Fruit fly (Drosophila melanogaster) whole organism, embryonic: Measurements from ENCODE around the gene Pig1.

Source experiments
- Ada2b ChIP-seq: fragments of 200-800 bp; sonication (Bioruptor generic); IDR thresholded peaks from 2 replicates; pipeline ENCODE4 v1.3.6; 2022; ENCODE audit warnings: missing biosample characterization, missing genetic modification characterization
- Awh ChIP-seq: fragments of 200-800 bp; sonication (Bioruptor generic); IDR thresholded peaks from 2 replicates; pipeline ENCODE4, ENCODE4 v1.3.6; 2022; ENCODE audit warnings: missing biosample characterization, missing genetic modification characterization
- C15 ChIP-seq: fragments of 200-800 bp; sonication (Bioruptor generic); IDR thresholded peaks from 3 replicates; pipeline ENCODE4 v1.3.6; 2022; ENCODE audit warnings: missing biosample characterization, missing genetic modification characterization
- CG1024 ChIP-seq: fragments of 200-800 bp; sonication (Bioruptor generic); IDR thresholded peaks from 2 replicates; pipeline ENCODE4 v1.3.6; 2022; ENCODE audit warnings: missing biosample characterization, missing genetic modification characterization
- CG10274 ChIP-seq: fragments of 200-800 bp; sonication (Bioruptor generic); optimal IDR thresholded peaks from 3 replicates; lab custom pipeline; 2017; ENCODE audit warnings: missing biosample characterization, mild to moderate bottlenecking, missing genetic modification characterization
- CG10565 ChIP-seq: fragments of 200-800 bp; sonication (Bioruptor generic); optimal IDR thresholded peaks from 3 replicates; lab custom pipeline; 2016; ENCODE audit warnings: missing biosample characterization, mild to moderate bottlenecking, missing genetic modification characterization
- CG11696 ChIP-seq: fragments of 200-800 bp; sonication (Bioruptor generic); IDR thresholded peaks from 2 replicates; pipeline ENCODE4 v1.3.6; 2022; ENCODE audit warnings: missing biosample characterization, missing genetic modification characterization
- CG12071 ChIP-seq: fragments of 200-800 bp; sonication (Bioruptor generic); optimal IDR thresholded peaks from 3 replicates; lab custom pipeline; 2018; ENCODE audit warnings: missing biosample characterization, mild to moderate bottlenecking, missing genetic modification characterization
- CG12236 ChIP-seq: fragments of 200-800 bp; sonication (Bioruptor generic); optimal IDR thresholded peaks from 2 replicates; lab custom pipeline; 2016; ENCODE audit warnings: missing biosample characterization, missing genetic modification characterization
- CG13894 ChIP-seq: fragments of 200-800 bp; sonication (Bioruptor generic); optimal IDR thresholded peaks from 3 replicates; lab custom pipeline; 2018; ENCODE audit warnings: missing biosample characterization, mild to moderate bottlenecking, missing genetic modification characterization, moderate library complexity
- CG14710 ChIP-seq: fragments of 200-800 bp; sonication (Bioruptor generic); optimal IDR thresholded peaks from 3 replicates; lab custom pipeline; 2019; ENCODE audit warnings: missing biosample characterization, mild to moderate bottlenecking, missing genetic modification characterization, moderate library complexity
- CG15011 ChIP-seq: fragments of 200-800 bp; sonication (Bioruptor generic); optimal IDR thresholded peaks from 3 replicates; lab custom pipeline; 2018; ENCODE audit warnings: missing biosample characterization, mild to moderate bottlenecking, missing genetic modification characterization
- CG1602 ChIP-seq: fragments of 200-800 bp; sonication (Bioruptor generic); optimal IDR thresholded peaks from 3 replicates; lab custom pipeline; 2016; ENCODE audit warnings: missing biosample characterization, missing genetic modification characterization
- CG1603 ChIP-seq: fragments of 200-800 bp; sonication (Bioruptor generic); optimal IDR thresholded peaks from 2 replicates; lab custom pipeline; 2019; ENCODE audit warnings: missing biosample characterization, mild to moderate bottlenecking, missing genetic modification characterization, moderate library complexity
- CG16779 ChIP-seq: fragments of 200-800 bp; sonication (Bioruptor generic); IDR thresholded peaks from 2 replicates; pipeline ENCODE4 v1.3.6; 2022; ENCODE audit warnings: missing biosample characterization, missing genetic modification characterization
- CG16813 ChIP-seq: fragments of 200-800 bp; sonication (Bioruptor generic); IDR thresholded peaks from 3 replicates; pipeline ENCODE4 v1.3.6; 2022; ENCODE audit warnings: missing biosample characterization, missing genetic modification characterization; ENCODE audit not compliant: partially characterized antibody
- CG17385 ChIP-seq: fragments of 200-800 bp; sonication (Bioruptor generic); optimal IDR thresholded peaks from 3 replicates; lab custom pipeline; 2018; ENCODE audit warnings: missing biosample characterization, mild to moderate bottlenecking, missing genetic modification characterization
- CG17612 ChIP-seq: fragments of 200-800 bp; sonication (Bioruptor generic); IDR thresholded peaks from 2 replicates; pipeline ENCODE4 v1.3.6; 2022; ENCODE audit warnings: missing biosample characterization, missing genetic modification characterization
- CG1832 ChIP-seq: fragments of 200-800 bp; sonication (Bioruptor generic); optimal IDR thresholded peaks from 2 replicates; lab custom pipeline; 2017; ENCODE audit warnings: missing biosample characterization, mild to moderate bottlenecking, missing genetic modification characterization, inconsistent platforms
- CG2678 ChIP-seq: fragments of 200-800 bp; sonication (Bioruptor generic); optimal IDR thresholded peaks from 3 replicates; lab custom pipeline; 2019; ENCODE audit warnings: missing biosample characterization, mild to moderate bottlenecking, missing genetic modification characterization, moderate library complexity
- CG2712 ChIP-seq: fragments of 200-800 bp; optimal IDR thresholded peaks from 3 replicates; lab custom pipeline; 2019; ENCODE audit warnings: missing biosample characterization, mild to moderate bottlenecking, missing genetic modification characterization, moderate library complexity
- CG3065 ChIP-seq: fragments of 200-800 bp; sonication (Bioruptor generic); optimal IDR thresholded peaks from 2 replicates; lab custom pipeline; 2016; ENCODE audit warnings: missing biosample characterization, missing genetic modification characterization
- CG31388 ChIP-seq: fragments of 200-800 bp; sonication (Bioruptor generic); optimal IDR thresholded peaks from 2 replicates; lab custom pipeline; 2016; ENCODE audit warnings: missing biosample characterization, missing genetic modification characterization
- CG33557 ChIP-seq: fragments of 200-800 bp; sonication (Bioruptor generic); optimal IDR thresholded peaks from 2 replicates; lab custom pipeline; 2019; ENCODE audit warnings: missing biosample characterization, mild to moderate bottlenecking, missing genetic modification characterization, moderate library complexity
- CG6272 ChIP-seq: fragments of 200-800 bp; sonication (Bioruptor generic); IDR thresholded peaks from 2 replicates; pipeline ENCODE4 v1.3.6; 2022; ENCODE audit warnings: missing biosample characterization, missing genetic modification characterization
- CG7745 ChIP-seq: fragments of 200-800 bp; sonication (Bioruptor generic); optimal IDR thresholded peaks from 2 replicates; lab custom pipeline; 2018; ENCODE audit warnings: missing biosample characterization, mild to moderate bottlenecking, missing genetic modification characterization, moderate library complexity
- CG7786 ChIP-seq: fragments of 200-800 bp; sonication (Bioruptor generic); optimal IDR thresholded peaks from 2 replicates; lab custom pipeline; 2016; ENCODE audit warnings: missing biosample characterization, missing genetic modification characterization
- CG7839 ChIP-seq: fragments of 200-800 bp; sonication (Bioruptor generic); optimal IDR thresholded peaks from 3 replicates; lab custom pipeline; 2018; ENCODE audit warnings: missing biosample characterization, mild to moderate bottlenecking, missing genetic modification characterization, moderate library complexity
- CG8765 ChIP-seq: fragments of 200-800 bp; sonication (Bioruptor generic); IDR thresholded peaks from 2 replicates; pipeline ENCODE4 v1.3.6; 2022; ENCODE audit warnings: missing biosample characterization, missing genetic modification characterization
- CG9876 ChIP-seq: fragments of 200-800 bp; sonication (Bioruptor generic); optimal IDR thresholded peaks from 2 replicates; lab custom pipeline; 2016; ENCODE audit warnings: missing biosample characterization, missing genetic modification characterization
- Dad ChIP-seq: fragments of 200-800 bp; sonication (Bioruptor generic); optimal IDR thresholded peaks from 3 replicates; lab custom pipeline; 2016; ENCODE audit warnings: missing biosample characterization, missing genetic modification characterization
- Elba2 ChIP-seq: fragments of 200-800 bp; sonication (Bioruptor generic); optimal IDR thresholded peaks from 3 replicates; lab custom pipeline; 2016; ENCODE audit warnings: missing biosample characterization, missing genetic modification characterization
- H2.0 ChIP-seq: fragments of 200-800 bp; sonication (Bioruptor generic); IDR thresholded peaks from 2 replicates; pipeline ENCODE4 v1.3.6; 2022; ENCODE audit warnings: missing biosample characterization, missing genetic modification characterization
- HmgD ChIP-seq: fragments of 200-800 bp; sonication (Bioruptor generic); optimal IDR thresholded peaks from 3 replicates; lab custom pipeline; 2016; ENCODE audit warnings: missing biosample characterization, missing genetic modification characterization
- Hr51 ChIP-seq, 2 experiments: fragments of 200-800 bp; sonication (Bioruptor generic); optimal IDR thresholded peaks; 2 replicates in 1 of 2; 3 replicates in 1 of 2; lab custom pipeline; 2016 to 2018; ENCODE audit warnings: missing biosample characterization in 2 of 2, missing genetic modification characterization in 2 of 2, mild to moderate bottlenecking in 1 of 2, moderate library complexity in 1 of 2
- Nf-YB ChIP-seq: fragments of 200-800 bp; sonication (Bioruptor generic); optimal IDR thresholded peaks from 3 replicates; lab custom pipeline; 2019; ENCODE audit warnings: missing biosample characterization, mild to moderate bottlenecking, missing genetic modification characterization, moderate library complexity
- Rx ChIP-seq: fragments of 200-800 bp; sonication (Bioruptor generic); IDR thresholded peaks from 2 replicates; pipeline ENCODE4 v1.3.6; 2022; ENCODE audit warnings: missing biosample characterization, missing genetic modification characterization
- Side ChIP-seq: fragments of 200-800 bp; sonication (Bioruptor generic); optimal IDR thresholded peaks from 2 replicates; lab custom pipeline; 2016; ENCODE audit warnings: missing biosample characterization, missing genetic modification characterization
- caup ChIP-seq: fragments of 200-800 bp; sonication (Bioruptor generic); optimal IDR thresholded peaks from 3 replicates; lab custom pipeline; 2017; ENCODE audit warnings: missing biosample characterization, mild to moderate bottlenecking, missing genetic modification characterization, moderate library complexity; ENCODE audit not compliant: severe bottlenecking
- dati ChIP-seq: fragments of 200-800 bp; sonication (Bioruptor generic); IDR thresholded peaks from 2 replicates; pipeline ENCODE4 v1.3.6; 2022; ENCODE audit warnings: missing biosample characterization, missing genetic modification characterization
- ftz-f1 ChIP-seq: fragments of 200-800 bp; sonication (Bioruptor generic); optimal IDR thresholded peaks from 2 replicates; lab custom pipeline; 2016; ENCODE audit warnings: missing biosample characterization, missing genetic modification characterization
- gcm2 ChIP-seq: fragments of 200-800 bp; sonication (Bioruptor generic); optimal IDR thresholded peaks from 2 replicates; lab custom pipeline; 2016; ENCODE audit warnings: missing biosample characterization, missing genetic modification characterization
- grn ChIP-seq: fragments of 200-800 bp; sonication (Bioruptor generic); optimal IDR thresholded peaks from 3 replicates; lab custom pipeline; 2017; ENCODE audit warnings: missing biosample characterization, missing genetic modification characterization
- insv ChIP-seq, 2 experiments: fragments of 200-800 bp; sonication (Bioruptor generic); optimal IDR thresholded peaks; 3 replicates each; lab custom pipeline; 2016 to 2018; ENCODE audit warnings: missing biosample characterization in 2 of 2, missing genetic modification characterization in 2 of 2
- mam ChIP-seq: fragments of 200-800 bp; sonication (Bioruptor generic); optimal IDR thresholded peaks from 3 replicates; lab custom pipeline; 2016; ENCODE audit warnings: missing biosample characterization, missing genetic modification characterization
- so ChIP-seq: fragments of 200-800 bp; sonication (Bioruptor generic); IDR thresholded peaks from 3 replicates; pipeline ENCODE4 v1.3.6; 2022; ENCODE audit warnings: missing biosample characterization, missing genetic modification characterization
- stwl ChIP-seq: fragments of 200-800 bp; sonication (Bioruptor generic); optimal IDR thresholded peaks from 3 replicates; lab custom pipeline; 2018; ENCODE audit warnings: missing biosample characterization, mild to moderate bottlenecking, missing genetic modification characterization, moderate library complexity
- trem ChIP-seq: fragments of 200-800 bp; optimal IDR thresholded peaks from 3 replicates; lab custom pipeline; 2019; ENCODE audit warnings: missing biosample characterization, mild to moderate bottlenecking, missing genetic modification characterization, moderate library complexity
- tup ChIP-seq: fragments of 200-800 bp; sonication (Bioruptor generic); optimal IDR thresholded peaks from 2 replicates; lab custom pipeline; 2016; ENCODE audit warnings: missing biosample characterization, mild to moderate bottlenecking, missing genetic modification characterization, moderate library complexity
- usp ChIP-seq: fragments of >200 bp; optimal IDR thresholded peaks from 2 replicates; lab custom pipeline; 2017; ENCODE audit warnings: missing biosample characterization, missing genetic modification characterization
- vfl ChIP-seq: fragments of 200-800 bp; sonication (Bioruptor generic); optimal IDR thresholded peaks from 2 replicates; lab custom pipeline; 2016; ENCODE audit warnings: missing biosample characterization, missing genetic modification characterization
- wdn ChIP-seq: fragments of 200-800 bp; sonication (Bioruptor generic); IDR thresholded peaks from 2 replicates; pipeline ENCODE4 v1.3.6; 2022; ENCODE audit warnings: missing biosample characterization, missing genetic modification characterization
- yki ChIP-seq: fragments of >200 bp; optimal IDR thresholded peaks from 3 replicates; lab custom pipeline; 2018

Gene Pig1

dm6 chrX:3273557-3273956 is 24.5 kb upstream of the Pig1 start (continued):
- TF ChIP-seq CG7745 (tag; lab: Kevin White, UChicago) = no peak
- no peak for TF ChIP-seq CG17612 (GFP tag; lab: Robert Waterston, UW)
- no peak for TF ChIP-seq H2.0 (GFP tag; lab: Robert Waterston, UW)
- TF ChIP-seq CG1832 (GFP tag; lab: Kevin White, UChicago) = no peak
- no peak for TF ChIP-seq Rx (GFP tag; lab: Robert Waterston, UW)
- TF ChIP-seq C15 (GFP tag; lab: Robert Waterston, UW) = no peak
- no peak for TF ChIP-seq CG15011 (GFP tag; lab: Kevin White, UChicago)
- TF ChIP-seq ftz-f1 = no peak
- TF ChIP-seq CG1024 = no peak
- no peak for TF ChIP-seq gcm2 (GFP tag; lab: Kevin White, UChicago)
- TF ChIP-seq CG13894 = peak; percentile 46
- TF ChIP-seq Side = no peak
- no peak for TF ChIP-seq Hr51 (GFP tag; optimal IDR thresholded peaks at IDR 0.05; lab: Kevin White, UChicago)
- no peak for TF ChIP-seq CG10274 (GFP tag; lab: Kevin White, UChicago)
- no peak for TF ChIP-seq yki
- no peak for TF ChIP-seq CG7839
- no peak for TF ChIP-seq CG6272
- TF ChIP-seq Ada2b = no peak
- no peak for TF ChIP-seq CG8765 (GFP tag; lab: Robert Waterston, UW)
- TF ChIP-seq Nf-YB = no peak
- TF ChIP-seq grn = no peak
- no peak for TF ChIP-seq CG12236 (GFP tag; lab: Kevin White, UChicago)
- TF ChIP-seq CG33557 (GFP tag; lab: Kevin White, UChicago) = no peak
- TF ChIP-seq mam = peak; percentile 15
- TF ChIP-seq CG16779 (GFP tag; lab: Robert Waterston, UW) = 0 out of 2 replicates have a peak, but pooled peaks have one; percentile 17
- TF ChIP-seq CG1603 (tag; lab: Kevin White, UChicago) = no peak
- TF ChIP-seq vfl = no peak
- no peak for TF ChIP-seq CG12071 (GFP tag; lab: Kevin White, UChicago)
- TF ChIP-seq so (GFP tag; lab: Robert Waterston, UW) = no peak
- TF ChIP-seq usp (GFP tag; lab: Kevin White, UChicago) = no peak
- peak; percentile 58 for TF ChIP-seq CG2678 (tag; lab: Kevin White, UChicago)
- no peak for TF ChIP-seq CG14710 (tag; lab: Kevin White, UChicago)
- no peak for TF ChIP-seq stwl (tag; lab: Kevin White, UChicago)
- TF ChIP-seq dati (GFP tag; lab: Robert Waterston, UW) = no peak
- no peak for TF ChIP-seq CG17385 (GFP tag; lab: Kevin White, UChicago)
- no peak for TF ChIP-seq CG1602 (GFP tag; lab: Kevin White, UChicago)
- no peak for TF ChIP-seq CG16813 (GFP tag; lab: Robert Waterston, UW)
- TF ChIP-seq tup = no peak
- TF ChIP-seq HmgD = no peak
- TF ChIP-seq CG31388 (GFP tag; lab: Kevin White, UChicago) = no peak
- TF ChIP-seq wdn = no peak
- TF ChIP-seq trem (tag; lab: Kevin White, UChicago) = no peak
- TF ChIP-seq CG7786 (GFP tag; lab: Kevin White, UChicago) = no peak
- TF ChIP-seq CG2712 = no peak
- no peak for TF ChIP-seq CG11696 (GFP tag; lab: Robert Waterston, UW)
- no peak for TF ChIP-seq CG10565 (GFP tag; lab: Kevin White, UChicago)
- TF ChIP-seq Elba2 = no peak
- TF ChIP-seq CG3065 (GFP tag; lab: Kevin White, UChicago) = no peak
- TF ChIP-seq caup (GFP tag; lab: Kevin White, UChicago) = no peak
- no peak for TF ChIP-seq Awh
- TF ChIP-seq insv (GFP tag; optimal IDR thresholded peaks at IDR 0.05; lab: Kevin White, UChicago) = no peak
- no peak for TF ChIP-seq Dad
- no peak for TF ChIP-seq CG9876 (GFP tag; lab: Kevin White, UChicago)
